Fruit fly (Drosophila melanogaster) whole organism, embryonic: ENCODE data around the gene CrebB.

ENCODE experiments used
- Bgb ChIP-seq: fragments of 200-800 bp; sonication (Bioruptor generic); IDR thresholded peaks from 2 replicates; pipeline ENCODE4 v1.3.6; 2022; ENCODE audit warnings: missing biosample characterization, missing genetic modification characterization; ENCODE audit not compliant: partially characterized antibody
- CG10543 ChIP-seq: fragments of 200-800 bp; sonication (Bioruptor generic); optimal IDR thresholded peaks from 3 replicates; lab custom pipeline; 2017; ENCODE audit warnings: missing biosample characterization, mild to moderate bottlenecking, missing genetic modification characterization, moderate library complexity
- CG12236 ChIP-seq: fragments of 200-800 bp; sonication (Bioruptor generic); optimal IDR thresholded peaks from 2 replicates; lab custom pipeline; 2016; ENCODE audit warnings: missing biosample characterization, missing genetic modification characterization
- CG12391 ChIP-seq: fragments of 200-800 bp; sonication (Bioruptor generic); optimal IDR thresholded peaks from 3 replicates; lab custom pipeline; 2018; ENCODE audit warnings: missing biosample characterization, mild to moderate bottlenecking, missing genetic modification characterization, moderate library complexity
- CG12769 ChIP-seq: fragments of 200-800 bp; sonication (Bioruptor generic); optimal IDR thresholded peaks from 2 replicates; lab custom pipeline; 2019; ENCODE audit warnings: missing biosample characterization, mild to moderate bottlenecking, missing genetic modification characterization, moderate library complexity
- CG12942 ChIP-seq: fragments of 200-800 bp; sonication (Bioruptor generic); optimal IDR thresholded peaks from 3 replicates; lab custom pipeline; 2016; ENCODE audit warnings: missing biosample characterization, missing genetic modification characterization
- CG13296 ChIP-seq: fragments of 200-800 bp; sonication (Bioruptor generic); optimal IDR thresholded peaks from 3 replicates; lab custom pipeline; 2018; ENCODE audit warnings: missing biosample characterization, mild to moderate bottlenecking, missing genetic modification characterization
- CG16779 ChIP-seq: fragments of 200-800 bp; sonication (Bioruptor generic); IDR thresholded peaks from 2 replicates; pipeline ENCODE4 v1.3.6; 2022; ENCODE audit warnings: missing biosample characterization, missing genetic modification characterization
- CG3065 ChIP-seq: fragments of 200-800 bp; sonication (Bioruptor generic); optimal IDR thresholded peaks from 2 replicates; lab custom pipeline; 2016; ENCODE audit warnings: missing biosample characterization, missing genetic modification characterization
- CG3281 ChIP-seq: fragments of 200-800 bp; sonication (Bioruptor generic); optimal IDR thresholded peaks from 3 replicates; lab custom pipeline; 2017; ENCODE audit warnings: missing biosample characterization, mild to moderate bottlenecking, missing genetic modification characterization
- CG4360 ChIP-seq: fragments of 200-800 bp; sonication (Bioruptor generic); IDR thresholded peaks from 2 replicates; pipeline ENCODE4 v1.3.6; 2022; ENCODE audit warnings: missing biosample characterization, missing genetic modification characterization
- CG4404 ChIP-seq: fragments of 200-800 bp; sonication (Bioruptor generic); IDR thresholded peaks from 2 replicates; pipeline ENCODE4 v1.3.6; 2022; ENCODE audit warnings: missing biosample characterization, missing genetic modification characterization
- CG4617 ChIP-seq: fragments of 200-800 bp; sonication (Bioruptor generic); optimal IDR thresholded peaks from 3 replicates; lab custom pipeline; 2016; ENCODE audit warnings: missing biosample characterization, missing genetic modification characterization, borderline replicate concordance
- CG8478 ChIP-seq: fragments of >200 bp; optimal IDR thresholded peaks from 2 replicates; lab custom pipeline; 2018
- CG8944 ChIP-seq: fragments of 200-800 bp; sonication (Bioruptor generic); optimal IDR thresholded peaks from 3 replicates; lab custom pipeline; 2016; ENCODE audit warnings: missing biosample characterization, missing genetic modification characterization
- CG9797 ChIP-seq: fragments of 200-800 bp; sonication (Bioruptor generic); optimal IDR thresholded peaks from 3 replicates; lab custom pipeline; 2018; ENCODE audit warnings: missing biosample characterization, mild to moderate bottlenecking, missing genetic modification characterization
- Deaf1 ChIP-seq: fragments of 200-800 bp; optimal IDR thresholded peaks from 3 replicates; lab custom pipeline; 2019; ENCODE audit warnings: missing biosample characterization, mild to moderate bottlenecking, missing genetic modification characterization, moderate library complexity
- Dll ChIP-seq: fragments of 200-800 bp; sonication (Bioruptor generic); IDR thresholded peaks from 4 replicates; pipeline ENCODE4 v1.3.6; 2022; ENCODE audit warnings: missing biosample characterization, missing genetic modification characterization; ENCODE audit not compliant: partially characterized antibody
- Dref ChIP-seq: fragments of 200-800 bp; sonication (Bioruptor generic); IDR thresholded peaks from 2 replicates; pipeline ENCODE4 v1.3.6; 2022; ENCODE audit warnings: missing biosample characterization, missing genetic modification characterization
- Ets97D ChIP-seq: fragments of 200-800 bp; sonication (Bioruptor generic); optimal IDR thresholded peaks from 3 replicates; lab custom pipeline; 2016; ENCODE audit warnings: missing biosample characterization, missing genetic modification characterization
- Gug ChIP-seq: fragments of 200-800 bp; sonication (Bioruptor generic); IDR thresholded peaks from 4 replicates; pipeline ENCODE4 v1.3.6; 2022; ENCODE audit warnings: missing biosample characterization, missing genetic modification characterization
- Hand ChIP-seq: fragments of 200-800 bp; sonication (Bioruptor generic); optimal IDR thresholded peaks from 2 replicates; lab custom pipeline; 2017; ENCODE audit warnings: mild to moderate bottlenecking, missing biosample characterization, missing genetic modification reagents, missing genetic modification characterization
- HmgZ ChIP-seq: fragments of 200-800 bp; sonication (Bioruptor generic); optimal IDR thresholded peaks from 2 replicates; lab custom pipeline; 2018; ENCODE audit warnings: missing biosample characterization, mild to moderate bottlenecking, missing genetic modification characterization
- Hmr ChIP-seq: fragments of 200-800 bp; sonication (Bioruptor generic); optimal IDR thresholded peaks from 3 replicates; lab custom pipeline; 2017; ENCODE audit warnings: mild to moderate bottlenecking, missing biosample characterization, missing genetic modification reagents, missing genetic modification characterization
- Lhr ChIP-seq: fragments of 200-800 bp; sonication (Bioruptor generic); optimal IDR thresholded peaks from 3 replicates; lab custom pipeline; 2017; ENCODE audit warnings: mild to moderate bottlenecking, missing biosample characterization, missing genetic modification reagents, missing genetic modification characterization
- Med ChIP-seq: fragments of 200-800 bp; sonication (Bioruptor generic); peaks from one replicate; lab custom pipeline; 2016; ENCODE audit warnings: missing biosample characterization, missing genetic modification characterization, mild to moderate bottlenecking, inconsistent platforms, moderate library complexity
- NC2α ChIP-seq: fragments of 200-800 bp; sonication (Bioruptor generic); optimal IDR thresholded peaks from 2 replicates; lab custom pipeline; 2016; ENCODE audit warnings: missing biosample characterization, missing genetic modification characterization
- Nf-YA ChIP-seq: fragments of 200-800 bp; sonication (Bioruptor generic); IDR thresholded peaks from 2 replicates; pipeline ENCODE4 v1.3.6; 2022; ENCODE audit warnings: missing biosample characterization, missing genetic modification characterization
- Rx ChIP-seq: fragments of 200-800 bp; sonication (Bioruptor generic); IDR thresholded peaks from 2 replicates; pipeline ENCODE4 v1.3.6; 2022; ENCODE audit warnings: missing biosample characterization, missing genetic modification characterization
- TFAM ChIP-seq: fragments of 200-800 bp; sonication (Bioruptor generic); optimal IDR thresholded peaks from 2 replicates; lab custom pipeline; 2017; ENCODE audit warnings: missing biosample characterization, missing genetic modification characterization, inconsistent platforms
- Usf ChIP-seq: fragments of 200-800 bp; sonication (Bioruptor generic); optimal IDR thresholded peaks from 2 replicates; lab custom pipeline; 2017; ENCODE audit warnings: missing genotype, missing biosample characterization, missing genetic modification characterization
- chinmo ChIP-seq: fragments of 200-800 bp; sonication (Bioruptor generic); IDR thresholded peaks from 4 replicates; pipeline ENCODE4 v1.3.6; 2022; ENCODE audit warnings: missing biosample characterization, missing genetic modification characterization; ENCODE audit not compliant: partially characterized antibody
- corto ChIP-seq: fragments of 200-800 bp; sonication (Bioruptor generic); optimal IDR thresholded peaks from 2 replicates; lab custom pipeline; 2016; ENCODE audit warnings: missing biosample characterization, mild to moderate bottlenecking, missing genetic modification characterization, moderate library complexity
- cwo ChIP-seq: fragments of 200-800 bp; sonication (Bioruptor generic); optimal IDR thresholded peaks from 3 replicates; lab custom pipeline; 2017; ENCODE audit warnings: missing biosample characterization, missing genetic modification characterization, mild to moderate bottlenecking, moderate library complexity, missing genetic modification reagents
- ewg ChIP-seq: fragments of 200-800 bp; sonication (Bioruptor generic); optimal IDR thresholded peaks from 3 replicates; lab custom pipeline; 2017; ENCODE audit warnings: mild to moderate bottlenecking, missing biosample characterization, missing genetic modification reagents, missing genetic modification characterization
- fru ChIP-seq: fragments of >200 bp; optimal IDR thresholded peaks from 2 replicates; lab custom pipeline; 2017
- gcm2 ChIP-seq: fragments of 200-800 bp; sonication (Bioruptor generic); optimal IDR thresholded peaks from 2 replicates; lab custom pipeline; 2016; ENCODE audit warnings: missing biosample characterization, missing genetic modification characterization
- her ChIP-seq: fragments of 200-800 bp; sonication (Bioruptor generic); optimal IDR thresholded peaks from 2 replicates; lab custom pipeline; 2016; ENCODE audit warnings: missing biosample characterization, missing genetic modification characterization
- org-1 ChIP-seq: fragments of 200-800 bp; sonication (Bioruptor generic); optimal IDR thresholded peaks from 2 replicates; lab custom pipeline; 2017; ENCODE audit warnings: missing biosample characterization, missing genetic modification characterization
- pfk ChIP-seq: fragments of 200-800 bp; sonication (Bioruptor generic); optimal IDR thresholded peaks from 2 replicates; lab custom pipeline; 2018; ENCODE audit warnings: missing biosample characterization, mild to moderate bottlenecking, missing genetic modification characterization, moderate library complexity
- ranshi ChIP-seq: fragments of 200-800 bp; sonication (Bioruptor generic); IDR thresholded peaks from 2 replicates; pipeline ENCODE4 v1.3.6; 2022; ENCODE audit warnings: missing biosample characterization, missing genetic modification characterization
- repo ChIP-seq: fragments of 200-800 bp; sonication (Bioruptor generic); optimal IDR thresholded peaks from 2 replicates; lab custom pipeline; 2016; ENCODE audit warnings: missing biosample characterization, missing genetic modification characterization
- sd ChIP-seq: fragments of 200-800 bp; sonication (Bioruptor generic); optimal IDR thresholded peaks from 3 replicates; lab custom pipeline; 2018; ENCODE audit warnings: missing biosample characterization, mild to moderate bottlenecking, missing genetic modification characterization, moderate library complexity
- sisA ChIP-seq: fragments of 200-800 bp; sonication (Bioruptor generic); IDR thresholded peaks from 2 replicates; pipeline ENCODE4 v1.3.6; 2022; ENCODE audit warnings: missing biosample characterization, missing genetic modification characterization
- stc ChIP-seq: fragments of 200-800 bp; sonication (Bioruptor generic); IDR thresholded peaks from 2 replicates; pipeline ENCODE4 v1.3.6; 2022; ENCODE audit warnings: missing biosample characterization, missing genetic modification characterization
- tll ChIP-seq, 2 experiments: fragments of 200-800 bp in 1 of 2; fragments of >200 bp in 1 of 2; sonication (Bioruptor generic) in 1 of 2; optimal IDR thresholded peaks; 2 replicates each; lab custom pipeline; 2017 to 2019; ENCODE audit warnings: missing biosample characterization in 2 of 2, missing genetic modification characterization in 2 of 2, mild to moderate bottlenecking in 1 of 2, moderate library complexity in 1 of 2
- trh ChIP-seq: fragments of 200-800 bp; sonication (Bioruptor generic); optimal IDR thresholded peaks from 2 replicates; lab custom pipeline; 2016; ENCODE audit warnings: missing biosample characterization, missing genetic modification characterization
- zen ChIP-seq: fragments of 200-800 bp; sonication (Bioruptor generic); optimal IDR thresholded peaks from 3 replicates; lab custom pipeline; 2018; ENCODE audit warnings: missing biosample characterization, mild to moderate bottlenecking, missing genetic modification characterization, moderate library complexity
- zf30C ChIP-seq: fragments of 200-800 bp; sonication (Bioruptor generic); optimal IDR thresholded peaks from 3 replicates; lab custom pipeline; 2018; ENCODE audit warnings: missing biosample characterization, mild to moderate bottlenecking, missing genetic modification characterization

CrebB gene

DNA sequence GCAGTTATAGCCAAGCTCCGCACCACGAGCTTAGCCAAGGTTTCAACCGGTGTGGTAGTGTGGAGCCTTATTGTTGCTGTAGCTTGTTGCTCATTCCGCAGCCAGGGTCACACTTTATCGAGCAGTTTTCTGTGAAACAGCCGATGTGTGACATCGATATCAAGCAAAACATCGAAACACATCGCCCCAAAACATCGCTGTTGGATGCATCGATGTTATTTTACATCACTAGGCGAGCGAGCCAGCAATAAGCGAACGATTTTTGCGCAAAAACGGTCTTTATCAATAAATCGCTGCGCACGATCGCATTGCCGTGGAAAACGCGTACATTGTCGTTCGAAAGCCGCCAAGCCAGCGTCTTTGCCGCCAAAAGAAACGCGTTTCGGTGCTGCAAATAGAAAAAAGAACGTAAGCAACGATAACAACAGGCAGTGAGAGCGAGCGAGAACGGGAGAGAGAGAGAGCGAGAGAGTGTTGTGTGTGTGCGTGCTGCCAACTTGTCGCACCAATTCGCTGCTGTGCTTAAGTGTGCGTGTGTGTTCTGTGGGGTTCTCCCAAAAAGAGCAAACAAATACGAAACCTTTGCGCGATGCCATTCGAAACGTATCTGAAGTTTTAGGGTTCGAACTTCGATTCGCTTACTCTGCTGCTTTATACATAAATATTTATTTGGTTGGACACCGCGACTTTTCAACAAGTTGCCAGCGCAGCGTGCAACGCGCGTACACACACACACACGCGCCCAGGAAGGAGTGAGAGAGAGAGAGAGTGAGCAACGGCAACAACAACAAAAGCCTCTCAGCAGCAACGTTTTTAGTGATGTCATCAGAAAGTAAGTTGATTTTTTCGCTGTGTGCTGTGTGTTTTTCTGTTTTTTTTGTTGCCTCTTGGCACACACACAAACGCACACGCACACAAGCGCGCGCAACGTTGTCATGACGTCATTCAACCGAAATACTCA is 4.9 kb downstream of the CrebB start (continued):
- no peak for TF ChIP-seq CG16779
- TF ChIP-seq HmgZ (tag; lab: Kevin White, UChicago) = peak; percentile 66
- TF ChIP-seq zf30C = peak; percentile 79
- TF ChIP-seq Dref (GFP tag; lab: Robert Waterston, UW) = peak; percentile 93
- no peak for TF ChIP-seq zen
- peak; percentile 41 for TF ChIP-seq corto (GFP tag; lab: Kevin White, UChicago)
- TF ChIP-seq stc = no peak
- peak; percentile 16 for TF ChIP-seq pfk (GFP tag; lab: Kevin White, UChicago)
- TF ChIP-seq Hand (GFP tag; lab: Kevin White, UChicago) = peak; percentile 45
- no peak for TF ChIP-seq cwo (GFP tag; lab: Kevin White, UChicago)
- TF ChIP-seq CG12391 (tag; lab: Kevin White, UChicago) = peak; percentile 25
- no peak for TF ChIP-seq CG3065
- TF ChIP-seq CG8944 (GFP tag; lab: Kevin White, UChicago) = peak; percentile 24
- peak; percentile 84 for TF ChIP-seq CG4617 (GFP tag; lab: Kevin White, UChicago)
- no peak for TF ChIP-seq gcm2 (GFP tag; lab: Kevin White, UChicago)
- TF ChIP-seq Nf-YA = no peak
- TF ChIP-seq CG8478 = peak; percentile 97
- no peak for TF ChIP-seq trh (GFP tag; lab: Kevin White, UChicago)
- peak; percentile 99 for TF ChIP-seq chinmo
- peak; percentile 93 for TF ChIP-seq CG9797 (GFP tag; lab: Kevin White, UChicago)
- TF ChIP-seq Hmr (GFP tag; lab: Kevin White, UChicago) = peak; percentile 70
- no peak for TF ChIP-seq CG3281
- no peak for TF ChIP-seq CG4404 (GFP tag; lab: Robert Waterston, UW)
- no peak for TF ChIP-seq Deaf1
- TF ChIP-seq tll (GFP tag; optimal IDR thresholded peaks at IDR 0.05; lab: Kevin White, UChicago) = peak; percentile 12 to 70
- TF ChIP-seq Bgb = peak; percentile 99
- no peak for TF ChIP-seq CG12236 (GFP tag; lab: Kevin White, UChicago)
- TF ChIP-seq Lhr = peak; percentile 91
- no peak for TF ChIP-seq ewg (GFP tag; lab: Kevin White, UChicago)
- TF ChIP-seq repo = no peak
- TF ChIP-seq sd (tag; lab: Kevin White, UChicago) = peak; percentile 19
- TF ChIP-seq CG12942 = no peak
- no peak for TF ChIP-seq org-1 (GFP tag; lab: Kevin White, UChicago)
- peak; percentile 97 for TF ChIP-seq Dll
- TF ChIP-seq Usf (GFP tag; lab: Kevin White, UChicago) = no peak
- peak; percentile 66; the same call in 2 of the 4 replicates for TF ChIP-seq Gug (GFP tag; lab: Robert Waterston, UW)
- no peak for TF ChIP-seq TFAM (GFP tag; lab: Kevin White, UChicago)
- peak; percentile 7 for TF ChIP-seq CG13296 (GFP tag; lab: Kevin White, UChicago)
- TF ChIP-seq Rx (GFP tag; lab: Robert Waterston, UW) = no peak
- 0 out of 2 replicates have a peak, but pooled peaks have one; percentile 17 for TF ChIP-seq ranshi (GFP tag; lab: Robert Waterston, UW)
- peak; percentile 53 for TF ChIP-seq CG12769
- TF ChIP-seq Med (GFP tag; lab: Kevin White, UChicago) = peak; percentile 89
- peak; percentile 98 for TF ChIP-seq CG4360 (GFP tag; lab: Robert Waterston, UW)
- peak; percentile 67 for TF ChIP-seq her (GFP tag; lab: Kevin White, UChicago)
- peak; percentile 32 for TF ChIP-seq fru (lab: Kevin White, UChicago)
- peak; percentile 95 for TF ChIP-seq Ets97D
- no peak for TF ChIP-seq NC2α (GFP tag; lab: Kevin White, UChicago)
- TF ChIP-seq sisA = no peak
- TF ChIP-seq CG10543 (GFP tag; lab: Kevin White, UChicago) = peak; percentile 62
